Fruit fly (Drosophila melanogaster): ENCODE results near the gene CG12546.
"Not testable (repeated sequence)": the region's sequence is repeated elsewhere in the genome, so short reads cannot be mapped to it uniquely, and the experiment has no call there.

Gene CG12546

dm6 chr3L:22711855-22712254 lies 18.2 kb upstream of the CG12546 start, which contains the start of gene CG11370:
Gene CG11370 (plus strand): TSS chr3L:22712155.
- TF ChIP-seq rn (GFP tag; IDR thresholded peaks at IDR 0.05) (no peak), CG8301 (tag; optimal IDR thresholded peaks at IDR 0.05) (no peak), Pif1B (GFP tag; optimal IDR thresholded peaks at IDR 0.05) (no peak), CG14655 (GFP tag; optimal IDR thresholded peaks at IDR 0.05) (no peak), gl (tag; optimal IDR thresholded peaks at IDR 0.05) (no peak), CG8159 (tag; optimal IDR thresholded peaks at IDR 0.05) (no peak), CG9948 (tag; optimal IDR thresholded peaks at IDR 0.05) (no peak), CG34367 (tag; optimal IDR thresholded peaks at IDR 0.05) (no peak), CG12605 (GFP tag; IDR thresholded peaks at IDR 0.05) (no peak), CG17806 (tag; optimal IDR thresholded peaks at IDR 0.05) (no peak), D1 (tag; optimal IDR thresholded peaks at IDR 0.05) (no peak), Snoo (tag; optimal IDR thresholded peaks at IDR 0.05) (no peak), CG32121 (GFP tag; IDR thresholded peaks at IDR 0.05) (no peak), Pif1A (GFP tag; optimal IDR thresholded peaks at IDR 0.05) (no peak), CG13204 (GFP tag; optimal IDR thresholded peaks at IDR 0.05) (no peak), CG15710 (tag; optimal IDR thresholded peaks at IDR 0.05) (no peak), EcR (GFP tag; optimal IDR thresholded peaks at IDR 0.05) (no peak), CG4496 (GFP tag; IDR thresholded peaks at IDR 0.05) (no peak), Ets98B (GFP tag; IDR thresholded peaks at IDR 0.05) (no peak), fd96Ca (GFP tag; IDR thresholded peaks at IDR 0.05) (no peak)

dm6 chr3L:22699133-22699532 lies 5.5 kb upstream of the CG12546 start, which contains the start of gene CG45116:
Gene CG45116 (plus strand): TSS chr3L:22699433.
- TF ChIP-seq CG9948 (tag; optimal IDR thresholded peaks at IDR 0.05) (no peak), CG4496 (GFP tag; IDR thresholded peaks at IDR 0.05) (no peak), rn (GFP tag; IDR thresholded peaks at IDR 0.05) (no peak), CG13204 (GFP tag; optimal IDR thresholded peaks at IDR 0.05) (no peak), fd96Ca (GFP tag; IDR thresholded peaks at IDR 0.05) (no peak), D1 (tag; optimal IDR thresholded peaks at IDR 0.05) (no peak), CG8159 (tag; optimal IDR thresholded peaks at IDR 0.05) (no peak), Pif1B (GFP tag; optimal IDR thresholded peaks at IDR 0.05) (no peak), CG15710 (tag; optimal IDR thresholded peaks at IDR 0.05) (no peak), gl (tag; optimal IDR thresholded peaks at IDR 0.05) (no peak), Snoo (tag; optimal IDR thresholded peaks at IDR 0.05) (no peak), CG14655 (GFP tag; optimal IDR thresholded peaks at IDR 0.05) (no peak), Ets98B (GFP tag; IDR thresholded peaks at IDR 0.05) (no peak), EcR (GFP tag; optimal IDR thresholded peaks at IDR 0.05) (no peak), CG12605 (GFP tag; IDR thresholded peaks at IDR 0.05) (no peak), CG17806 (tag; optimal IDR thresholded peaks at IDR 0.05) (no peak)

- not testable (repeated sequence) for TF ChIP-seq CG14655 (GFP tag; optimal IDR thresholded peaks at IDR 0.05); rn (GFP tag; IDR thresholded peaks at IDR 0.05); CG9948 (tag; optimal IDR thresholded peaks at IDR 0.05)
These were observed 3.3 kb upstream of the CG12546 start, which contains the start of gene CG32453 for dm6 chr3L:22696930-22697329. Gene CG32453 (plus strand): TSS chr3L:22697230.

- TF ChIP-seq CG10348 (GFP tag; IDR thresholded peaks at IDR 0.05): no peak
- TF ChIP-seq CG13204 (GFP tag; optimal IDR thresholded peaks at IDR 0.05): no peak
- no peak for TF ChIP-seq CG8301 (tag; optimal IDR thresholded peaks at IDR 0.05)
- no peak for TF ChIP-seq CG4496 (GFP tag; IDR thresholded peaks at IDR 0.05)
- TF ChIP-seq rn (GFP tag; IDR thresholded peaks at IDR 0.05): no peak
- TF ChIP-seq D1 (tag; optimal IDR thresholded peaks at IDR 0.05): no peak
- TF ChIP-seq CG34367 (tag; optimal IDR thresholded peaks at IDR 0.05): no peak
- TF ChIP-seq CG32121 (GFP tag; IDR thresholded peaks at IDR 0.05): no peak
- no peak for TF ChIP-seq gl (tag; optimal IDR thresholded peaks at IDR 0.05)
- TF ChIP-seq Ets98B (GFP tag; IDR thresholded peaks at IDR 0.05): no peak
These were observed 2.0 kb upstream of the CG12546 start, which contains the start of gene CG14452 for dm6 chr3L:22695653-22696052. Gene CG14452 (plus strand): TSS chr3L:22695953.

dm6 chr3L:22692428-22692827 lies 1.2 kb downstream of the CG12546 start, which contains the start of gene CG14454:
Gene CG14454 (minus strand): TSS chr3L:22692528.
- not testable (repeated sequence) for TF ChIP-seq CG9948 (tag; optimal IDR thresholded peaks at IDR 0.05); Snoo (tag; optimal IDR thresholded peaks at IDR 0.05); Pif1A (GFP tag; optimal IDR thresholded peaks at IDR 0.05)

dm6 chr3L:22686987-22687386 lies 6.6 kb downstream of the CG12546 start, which contains the start of the genes CG14455 and CG14456:
Gene CG14455 (minus strand): TSS chr3L:22687087.
Gene CG14456 (plus strand): TSS chr3L:22687222.
- TF ChIP-seq Ets98B (GFP tag; IDR thresholded peaks at IDR 0.05) (no peak), CG8301 (tag; optimal IDR thresholded peaks at IDR 0.05) (no peak), CG13204 (GFP tag; optimal IDR thresholded peaks at IDR 0.05) (no peak), CG10348 (GFP tag; IDR thresholded peaks at IDR 0.05) (no peak), CG15710 (tag; optimal IDR thresholded peaks at IDR 0.05) (no peak), CG4496 (GFP tag; IDR thresholded peaks at IDR 0.05) (no peak), D1 (tag; optimal IDR thresholded peaks at IDR 0.05) (no peak), Pif1A (GFP tag; optimal IDR thresholded peaks at IDR 0.05) (no peak), Snoo (tag; optimal IDR thresholded peaks at IDR 0.05) (no peak), CG9948 (tag; optimal IDR thresholded peaks at IDR 0.05) (no peak), CG34367 (tag; optimal IDR thresholded peaks at IDR 0.05) (no peak), EcR (GFP tag; optimal IDR thresholded peaks at IDR 0.05) (no peak), CG32121 (GFP tag; IDR thresholded peaks at IDR 0.05) (no peak), CG12605 (GFP tag; IDR thresholded peaks at IDR 0.05) (no peak), CG14655 (GFP tag; optimal IDR thresholded peaks at IDR 0.05) (no peak), Pif1B (GFP tag; optimal IDR thresholded peaks at IDR 0.05) (no peak), CG8159 (tag; optimal IDR thresholded peaks at IDR 0.05) (no peak)
